Worm (Caenorhabditis elegans) whole organism, L1 larva: ENCODE results near the gene F26F4.6.

Source experiments
- C04F5.9 ChIP-seq: sonication (generic microtip); optimal IDR thresholded peaks from 2 replicates; lab custom pipeline; 2016; ENCODE audit warnings: missing genetic modification characterization, missing compliant biosample characterization
- ama-1 ChIP-seq: fragments of 150-350 bp; optimal IDR thresholded peaks from 2 replicates; lab custom pipeline; 2014
- fos-1 ChIP-seq: fragments of 150-350 bp; optimal IDR thresholded peaks from 2 replicates; lab custom pipeline; 2014; ENCODE audit warnings: missing biosample characterization, missing genetic modification characterization
- jun-1 ChIP-seq: fragments of 150-350 bp; optimal IDR thresholded peaks from 2 replicates; lab custom pipeline; 2014; ENCODE audit warnings: missing biosample characterization, missing genetic modification reagents, missing genetic modification characterization
- lin-15B ChIP-seq: fragments of 150-350 bp; sonication (generic microtip); optimal IDR thresholded peaks from 3 replicates; lab custom pipeline; 2014; ENCODE audit warnings: missing biosample characterization, missing genetic modification characterization
- lin-39 ChIP-seq: fragments of 150-350 bp; optimal IDR thresholded peaks from 2 replicates; lab custom pipeline; 2014; ENCODE audit warnings: missing biosample characterization, missing genetic modification reagents, missing genetic modification characterization
- lir-3 ChIP-seq: sonication (generic microtip); optimal IDR thresholded peaks from 2 replicates; lab custom pipeline; 2016; ENCODE audit warnings: mild to moderate bottlenecking, missing genetic modification characterization, moderate library complexity, missing compliant biosample characterization; ENCODE audit not compliant: poor library complexity
- lsy-2 ChIP-seq, 2 experiments: fragments of 150-350 bp; optimal IDR thresholded peaks; 2 replicates each; lab custom pipeline; 2014; ENCODE audit warnings: missing biosample characterization in 2 of 2, missing genetic modification characterization in 2 of 2
- nhr-237 ChIP-seq: fragments of 150-350 bp; optimal IDR thresholded peaks from 2 replicates; lab custom pipeline; 2014; ENCODE audit warnings: missing biosample characterization, missing genetic modification characterization
- snpc-4 ChIP-seq: fragments of 150-350 bp; optimal IDR thresholded peaks from 2 replicates; lab custom pipeline; 2014; ENCODE audit warnings: missing biosample characterization, missing genetic modification characterization
- unc-86 ChIP-seq: sonication (generic microtip); optimal IDR thresholded peaks from 2 replicates; lab custom pipeline; 2016; ENCODE audit warnings: missing genetic modification characterization, missing compliant biosample characterization
- ztf-4 ChIP-seq: fragments of 150-350 bp; optimal IDR thresholded peaks from 2 replicates; lab custom pipeline; 2014; ENCODE audit warnings: missing biosample characterization, missing genetic modification characterization

- TF ChIP-seq ama-1 (lab: Kevin White, UChicago) (no peak), lin-39 (tag; lab: Kevin White, UChicago) (no peak), lsy-2 (tag; optimal IDR thresholded peaks at IDR 0.05; lab: Kevin White, UChicago) (no peak), snpc-4 (tag; lab: Kevin White, UChicago) (no peak), nhr-237 (tag; lab: Kevin White, UChicago) (no peak), lin-15B (tag; lab: Kevin White, UChicago) (no peak), lir-3 (tag; lab: Kevin White, UChicago) (no peak), C04F5.9 (tag; lab: Kevin White, UChicago) (no peak), ztf-4 (tag; lab: Kevin White, UChicago) (no peak), fos-1 (tag; lab: Kevin White, UChicago) (no peak), jun-1 (no peak), unc-86 (tag; lab: Kevin White, UChicago) (no peak)
Observed at ce11 chrIII:4879445-4879844, 14.0 kb downstream of the F26F4.6 start, which contains the start of gene C35D10.1.
